Worm (Caenorhabditis elegans) whole organism, young adult: Measurements from ENCODE around the gene F40G9.6.

Source experiments
- B0336.3 ChIP-seq: fragments of 200-800 bp; sonication (Bioruptor generic); IDR thresholded peaks from 2 replicates; pipeline ENCODE4 v1.3.6; 2022; ENCODE audit warnings: missing genetic modification characterization, missing compliant biosample characterization
- F52B5.7 ChIP-seq: sonication (generic microtip); optimal IDR thresholded peaks from 2 replicates; lab custom pipeline; 2016; ENCODE audit warnings: mild to moderate bottlenecking, missing genetic modification characterization, missing compliant biosample characterization
- Y67H2A.10 ChIP-seq: fragments of 200-800 bp; sonication (Bioruptor generic); conservative IDR thresholded peaks from 2 replicates; pipeline ENCODE4 v1.3.6; 2022; ENCODE audit warnings: missing genetic modification reagents, missing genetic modification characterization, missing compliant biosample characterization
- ama-1 ChIP-seq, 3 experiments: fragments of 150-350 bp in 1 of 3; sonication (generic microtip) in 2 of 3; optimal IDR thresholded peaks; 2 replicates each; lab custom pipeline; 2014 to 2018; ENCODE audit warnings: missing biosample characterization in 2 of 3, missing genetic modification characterization in 2 of 3, missing genetic modification reagents in 2 of 3
- ceh-100 ChIP-seq: fragments of 200-800 bp; sonication (Bioruptor generic); IDR thresholded peaks from 2 replicates; pipeline ENCODE4 v1.3.6; 2022; ENCODE audit warnings: missing genetic modification reagents, missing genetic modification characterization, missing compliant biosample characterization
- ceh-91 ChIP-seq: fragments of 200-800 bp; sonication (Bioruptor generic); IDR thresholded peaks from 2 replicates; pipeline ENCODE4 v1.3.6; 2022; ENCODE audit warnings: missing genetic modification reagents, missing genetic modification characterization, missing compliant biosample characterization
- fkh-3 ChIP-seq: sonication (generic microtip); optimal IDR thresholded peaks from 2 replicates; lab custom pipeline; 2016; ENCODE audit warnings: mild to moderate bottlenecking, missing genetic modification characterization, missing compliant biosample characterization
- him-1 ChIP-seq: sonication (generic microtip); optimal IDR thresholded peaks from 2 replicates; lab custom pipeline; 2016; ENCODE audit warnings: missing genotype, missing genetic modification reagents, missing genetic modification characterization, missing compliant biosample characterization
- lin-35 ChIP-seq, 3 experiments: fragments of 150-350 bp in 2 of 3; sonication (generic microtip) in 1 of 3; optimal IDR thresholded peaks; 2 replicates each; lab custom pipeline; 2014 to 2018; ENCODE audit warnings: missing biosample characterization in 3 of 3, missing genetic modification characterization in 3 of 3, missing genetic modification reagents in 3 of 3
- rcor-1 ChIP-seq: fragments of 200-800 bp; sonication (Bioruptor generic); IDR thresholded peaks from 2 replicates; pipeline ENCODE4 v1.3.6; 2022; ENCODE audit warnings: missing genetic modification reagents, missing genetic modification characterization, missing compliant biosample characterization
- snpc-4 ChIP-seq, 5 experiments: fragments of 150-350 bp in 1 of 5; sonication (generic microtip) in 4 of 5; optimal IDR thresholded peaks; 2 replicates each; lab custom pipeline; 2014 to 2018; ENCODE audit warnings: missing genetic modification characterization in 5 of 5, missing biosample characterization in 3 of 5, antibody characterized with exemption in 2 of 5, mild to moderate bottlenecking in 2 of 5, missing compliant biosample characterization in 2 of 5, missing genotype in 2 of 5, moderate library complexity in 2 of 5, missing genetic modification reagents in 1 of 5
- somi-1 ChIP-seq: fragments of 200-800 bp; sonication (Bioruptor generic); optimal IDR thresholded peaks from 2 replicates; lab custom pipeline; 2018; ENCODE audit warnings: mild to moderate bottlenecking, missing genetic modification characterization, missing compliant biosample characterization
- sptf-2 ChIP-seq: fragments of 200-800 bp; sonication (Bioruptor generic); optimal IDR thresholded peaks from 2 replicates; lab custom pipeline; 2018; ENCODE audit warnings: mild to moderate bottlenecking, missing genetic modification characterization, missing compliant biosample characterization
- unc-62 ChIP-seq: fragments of 150-350 bp; optimal IDR thresholded peaks from 2 replicates; lab custom pipeline; 2014; ENCODE audit warnings: missing biosample characterization, missing genetic modification reagents, missing genetic modification characterization

- no peak for TF ChIP-seq B0336.3
- no peak for TF ChIP-seq rcor-1 (GFP tag; lab: Robert Waterston, UW)
- no peak for TF ChIP-seq unc-62 (GFP tag; lab: Kevin White, UChicago)
- no peak for TF ChIP-seq snpc-4 (GFP tag; optimal IDR thresholded peaks at IDR 0.05; lab: Kevin White, UChicago)
- no peak for TF ChIP-seq snpc-4 (tag; optimal IDR thresholded peaks at IDR 0.05; lab: Kevin White, UChicago)
- no peak for TF ChIP-seq fkh-3
- TF ChIP-seq Y67H2A.10 (GFP tag; lab: Robert Waterston, UW): no peak
- TF ChIP-seq ama-1 (optimal IDR thresholded peaks at IDR 0.05; lab: Kevin White, UChicago): no peak
- no peak for TF ChIP-seq ama-1 (GFP tag; optimal IDR thresholded peaks at IDR 0.05; lab: Kevin White, UChicago)
- TF ChIP-seq F52B5.7 (tag; lab: Kevin White, UChicago): no peak
- no peak for TF ChIP-seq lin-35 (GFP tag; optimal IDR thresholded peaks at IDR 0.05; lab: Kevin White, UChicago)
- TF ChIP-seq him-1 (tag; lab: Kevin White, UChicago): no peak
- no peak for TF ChIP-seq ceh-100 (GFP tag; lab: Robert Waterston, UW)
- no peak for TF ChIP-seq ceh-91
- no peak for TF ChIP-seq sptf-2 (GFP tag; lab: Kevin White, UChicago)
- TF ChIP-seq somi-1 (GFP tag; lab: Kevin White, UChicago): no peak
These were observed 34.3 kb upstream of the F40G9.6 start, which contains the start of the genes T17A3.12 and fbxb-83 for ce11 chrIII:145078-145477.
